Worm (Caenorhabditis elegans) whole organism, midembryonic: Measurements from ENCODE around the gene fum-1.

Experiments used
- T22C8.4 ChIP-seq: fragments of 200-800 bp; sonication (Bioruptor generic); IDR thresholded peaks from 2 replicates; pipeline ENCODE4 v1.3.6; 2022; ENCODE audit warnings: missing genetic modification characterization, missing compliant biosample characterization
- cog-1 ChIP-seq: sonication (generic microtip); optimal IDR thresholded peaks from 2 replicates; lab custom pipeline; 2016; ENCODE audit warnings: missing genetic modification characterization, missing compliant biosample characterization
- flt-1 ChIP-seq: fragments of 200-800 bp; sonication (Bioruptor generic); IDR thresholded peaks from 2 replicates; pipeline ENCODE4 v1.3.6; 2022; ENCODE audit warnings: missing genetic modification characterization, missing compliant biosample characterization
- tab-1 ChIP-seq: fragments of 200-800 bp; sonication (Bioruptor generic); IDR thresholded peaks from 2 replicates; pipeline ENCODE4 v1.3.6; 2022; ENCODE audit warnings: missing genetic modification characterization, missing compliant biosample characterization
- ztf-23 ChIP-seq: fragments of 200-800 bp; sonication (Bioruptor generic); IDR thresholded peaks from 2 replicates; pipeline ENCODE4 v1.3.6; 2022; ENCODE audit warnings: missing genetic modification reagents, missing genetic modification characterization, missing compliant biosample characterization
- ztf-29 ChIP-seq: fragments of 200-800 bp; sonication (Bioruptor generic); IDR thresholded peaks from 2 replicates; pipeline ENCODE4 v1.3.6; 2022; ENCODE audit warnings: missing genetic modification reagents, missing genetic modification characterization, missing compliant biosample characterization

DNA sequence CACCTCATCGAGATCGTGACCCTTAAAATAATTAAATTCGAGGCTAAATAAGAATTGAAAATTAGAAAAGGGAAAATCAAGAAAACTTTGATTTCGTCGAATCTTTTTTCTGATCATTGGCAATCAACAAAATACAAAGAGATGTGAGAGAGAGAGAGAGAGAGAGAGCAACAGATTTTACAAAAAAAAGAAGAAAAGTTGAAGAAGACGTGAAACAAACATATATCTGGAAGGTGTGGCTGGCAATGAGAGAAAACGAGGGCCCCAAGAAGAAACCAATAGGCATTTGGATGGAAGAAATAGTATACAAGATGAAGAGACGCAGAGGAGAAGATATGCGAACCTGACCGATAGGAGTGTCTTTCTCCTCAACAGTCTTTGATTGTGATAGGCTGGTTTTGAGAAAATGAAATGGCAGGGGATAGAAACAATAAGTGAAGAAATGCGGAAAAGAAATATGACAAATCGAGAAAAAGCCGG is 23.7 kb downstream of the fum-1 start, which contains the start of gene mup-4:
- no peak for TF ChIP-seq flt-1 (GFP tag; lab: Robert Waterston, UW)
- no peak for TF ChIP-seq ztf-23 (GFP tag; lab: Robert Waterston, UW)
- no peak for TF ChIP-seq cog-1
- TF ChIP-seq tab-1 (GFP tag; lab: Robert Waterston, UW), result no peak
- no peak for TF ChIP-seq T22C8.4 (GFP tag; lab: Robert Waterston, UW)
- TF ChIP-seq ztf-29 (GFP tag; lab: Robert Waterston, UW), result no peak
